Fruit fly (Drosophila melanogaster): ENCODE measurements around the gene CG34276.

- no peak for TF ChIP-seq psq (optimal IDR thresholded peaks at IDR 0.05)
- TF ChIP-seq insv (optimal IDR thresholded peaks at IDR 0.05), result no peak
These were observed 4.6 kb downstream of the CG34276 start for dm6 chr3R:15930050-15930449.
